Worm (Caenorhabditis elegans): Measurements from ENCODE around the gene W02B12.11.

The W02B12.11 gene

ce11 chrII:11518184-11518583, 44.5 kb downstream of the W02B12.11 start, which contains the start of gene B0334.10:
Gene B0334.10, plus strand, starts transcription at chrII:11518484.
- no peak for TF ChIP-seq tbx-8 (GFP tag; optimal IDR thresholded peaks at IDR 0.05)
- TF ChIP-seq ces-1 (GFP tag; optimal IDR thresholded peaks at IDR 0.05), result no peak
- TF ChIP-seq ceh-39 (tag; optimal IDR thresholded peaks at IDR 0.05), result no peak
- no peak for TF ChIP-seq drap-1 (GFP tag; optimal IDR thresholded peaks at IDR 0.05)
- TF ChIP-seq ceh-83 (GFP tag; optimal IDR thresholded peaks at IDR 0.05), result no peak
- TF ChIP-seq flh-1 (GFP tag; optimal IDR thresholded peaks at IDR 0.05), result no peak
- no peak for TF ChIP-seq elt-3 (tag; optimal IDR thresholded peaks at IDR 0.05)
- no peak for TF ChIP-seq snpc-4 (tag; optimal IDR thresholded peaks at IDR 0.05)

ce11 chrII:11521300-11521699, 47.6 kb downstream of the W02B12.11 start, which contains the start of gene Y62F5A.10:
Gene Y62F5A.10, plus strand, starts transcription at chrII:11521600.
- TF ChIP-seq sptf-1 (tag; optimal IDR thresholded peaks at IDR 0.05), result no peak
- no peak for TF ChIP-seq blmp-1 (tag; optimal IDR thresholded peaks at IDR 0.05)
- no peak for TF ChIP-seq sem-2 (GFP tag; optimal IDR thresholded peaks at IDR 0.05)
- no peak for TF ChIP-seq hlh-1 (tag; optimal IDR thresholded peaks at IDR 0.05)
- TF ChIP-seq unc-120 (tag; optimal IDR thresholded peaks at IDR 0.05; ENCODE audit: poor library complexity, severe bottlenecking), result no peak
- TF ChIP-seq bed-3 (GFP tag; optimal IDR thresholded peaks at IDR 0.05), result no peak
- no peak for TF ChIP-seq elt-1 (tag; optimal IDR thresholded peaks at IDR 0.05; ENCODE audit: borderline replicate concordance, insufficient read depth)
- no peak for TF ChIP-seq elt-3 (tag; optimal IDR thresholded peaks at IDR 0.05)
